Worm (Caenorhabditis elegans) whole organism, L4 larva: ENCODE data around the gene F35E8.6.

Experiments
- F37D6.2 ChIP-seq: sonication (generic microtip); optimal IDR thresholded peaks from 2 replicates; lab custom pipeline; 2016; ENCODE audit warnings: mild to moderate bottlenecking, missing genetic modification characterization, missing compliant biosample characterization
- ZK546.5 ChIP-seq, 2 experiments: sonication (generic microtip); optimal IDR thresholded peaks; 2 replicates each; lab custom pipeline; 2017; ENCODE audit warnings: missing biosample characterization in 2 of 2, missing genetic modification characterization in 2 of 2
- aly-2 ChIP-seq: sonication (generic microtip); optimal IDR thresholded peaks from 2 replicates; lab custom pipeline; 2018; ENCODE audit warnings: missing biosample characterization, missing genetic modification characterization
- ama-1 ChIP-seq: fragments of 150-350 bp; optimal IDR thresholded peaks from 2 replicates; lab custom pipeline; 2014; ENCODE audit warnings: inconsistent platforms, mixed read lengths
- ces-1 ChIP-seq: fragments of 150-350 bp; sonication (generic microtip); optimal IDR thresholded peaks from 4 replicates; lab custom pipeline; 2014; ENCODE audit warnings: missing biosample characterization, missing genetic modification reagents, missing genetic modification characterization
- egl-43 ChIP-seq: fragments of 200-800 bp; sonication (Bioruptor generic); IDR thresholded peaks from 2 replicates; pipeline ENCODE4 v1.3.6; 2022; ENCODE audit warnings: missing genetic modification reagents, missing genetic modification characterization, missing compliant biosample characterization
- fos-1 ChIP-seq: fragments of 150-350 bp; optimal IDR thresholded peaks from 2 replicates; lab custom pipeline; 2014; ENCODE audit warnings: missing biosample characterization, missing genetic modification characterization
- jun-1 ChIP-seq: fragments of 150-350 bp; optimal IDR thresholded peaks from 2 replicates; lab custom pipeline; 2014; ENCODE audit warnings: missing biosample characterization, missing genetic modification reagents, missing genetic modification characterization
- lin-29 ChIP-seq: fragments of 200-800 bp; sonication (Bioruptor generic); IDR thresholded peaks from 2 replicates; pipeline ENCODE4 v1.3.6; 2022; ENCODE audit warnings: missing genetic modification reagents, missing genetic modification characterization, missing compliant biosample characterization
- nhr-237 ChIP-seq: sonication (generic microtip); optimal IDR thresholded peaks from 2 replicates; lab custom pipeline; 2017; ENCODE audit warnings: missing biosample characterization, missing genetic modification characterization
- nhr-6 ChIP-seq: fragments of 150-350 bp; optimal IDR thresholded peaks from 2 replicates; lab custom pipeline; 2014; ENCODE audit warnings: missing biosample characterization, missing genetic modification characterization

DNA sequence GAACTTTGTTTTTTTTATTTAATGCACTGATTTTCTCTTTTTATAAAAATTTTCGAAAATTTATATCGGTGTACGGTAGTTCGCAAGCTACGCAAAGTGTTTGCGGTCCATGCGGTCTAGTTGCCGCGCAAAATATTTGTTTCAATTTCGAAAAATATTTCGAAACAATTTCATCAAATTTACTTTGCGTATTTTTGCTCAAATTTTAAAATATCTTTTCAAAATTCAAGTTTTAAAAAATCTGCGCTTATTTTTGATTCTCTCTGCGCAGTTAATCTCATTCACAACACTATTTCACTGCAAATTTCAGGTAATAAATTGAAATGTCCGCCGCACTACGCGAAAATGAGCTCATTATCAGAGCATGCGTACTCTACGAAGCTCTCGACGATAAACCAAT is 44.6 kb upstream of the F35E8.6 start, which contains the start of gene fbxa-197:
- no peak for TF ChIP-seq ama-1 (lab: Kevin White, UChicago)
- no peak for TF ChIP-seq aly-2 (tag; lab: Kevin White, UChicago)
- TF ChIP-seq nhr-6: no peak
- TF ChIP-seq ces-1 (GFP tag; lab: Kevin White, UChicago): no peak
- TF ChIP-seq nhr-237 (tag; lab: Kevin White, UChicago): no peak
- TF ChIP-seq jun-1 (tag; lab: Kevin White, UChicago): no peak
- TF ChIP-seq ZK546.5 (tag; optimal IDR thresholded peaks at IDR 0.05; lab: Kevin White, UChicago): no peak
- no peak for TF ChIP-seq F37D6.2 (tag; lab: Kevin White, UChicago)
- TF ChIP-seq egl-43 (GFP tag; lab: Robert Waterston, UW): no peak
- TF ChIP-seq fos-1: no peak
- TF ChIP-seq lin-29 (GFP tag; lab: Robert Waterston, UW): no peak
